Fruit fly (Drosophila melanogaster): ENCODE measurements around the gene dlg1.

DNA sequence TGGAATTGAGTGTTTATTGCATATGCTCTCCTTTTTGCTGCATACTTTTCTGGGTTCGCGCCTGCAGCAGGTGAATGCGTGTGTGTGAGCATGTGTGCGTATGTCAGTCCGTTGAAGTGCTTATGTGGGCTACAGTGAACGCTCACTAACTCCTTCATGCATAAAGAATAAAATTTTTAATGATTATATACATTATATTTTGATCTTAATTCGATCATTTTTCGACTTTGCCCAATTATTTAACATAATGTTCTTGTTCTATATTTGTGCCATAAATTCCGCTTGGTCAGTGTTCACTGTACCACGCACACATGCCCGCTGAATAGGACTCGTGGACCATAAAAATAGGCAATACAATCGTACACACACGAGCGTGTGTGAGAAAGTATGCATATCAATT is 1.3 kb downstream of the dlg1 start:
- TF ChIP-seq CTCF (optimal IDR thresholded peaks at IDR 0.05): no peak
- TF ChIP-seq CG8478 (optimal IDR thresholded peaks at IDR 0.05): no peak

All from S2 (cell line).